Fruit fly (Drosophila melanogaster): ENCODE data around the gene Ufsp2.

Gene Ufsp2

dm6 chr3L:15539903-15540409 lies 36.4 kb upstream of the Ufsp2 start:
- TF ChIP-seq CrebA (GFP tag; optimal IDR thresholded peaks at IDR 0.05; ENCODE audit: borderline replicate concordance) (no peak), fru (GFP tag; optimal IDR thresholded peaks at IDR 0.05) (no peak), woc (GFP tag; optimal IDR thresholded peaks at IDR 0.05) (no peak), sv (GFP tag; optimal IDR thresholded peaks at IDR 0.05) (no peak), CG32264 (GFP tag; optimal IDR thresholded peaks at IDR 0.05) (no peak), Jra (GFP tag; optimal IDR thresholded peaks at IDR 0.05) (no peak), Hr78 (GFP tag; optimal IDR thresholded peaks at IDR 0.05) (no peak), h (GFP tag; optimal IDR thresholded peaks at IDR 0.05) (no peak), HLH106 (tag; optimal IDR thresholded peaks at IDR 0.05) (no peak), tai (GFP tag; optimal IDR thresholded peaks at IDR 0.05) (no peak), dmrt93B (GFP tag; optimal IDR thresholded peaks at IDR 0.05) (no peak), psq (GFP tag; optimal IDR thresholded peaks at IDR 0.05) (no peak), CG9705 (GFP tag; optimal IDR thresholded peaks at IDR 0.05) (no peak), ey (GFP tag; optimal IDR thresholded peaks at IDR 0.05) (no peak), sage (GFP tag; optimal IDR thresholded peaks at IDR 0.05) (no peak), dsf (GFP tag; optimal IDR thresholded peaks at IDR 0.05; ENCODE audit: borderline replicate concordance) (no peak)

dm6 chr3L:15540682-15541081 lies 35.7 kb upstream of the Ufsp2 start:
- TF ChIP-seq sage (GFP tag; optimal IDR thresholded peaks at IDR 0.05) (no peak), CG32264 (GFP tag; optimal IDR thresholded peaks at IDR 0.05) (no peak), lola (GFP tag; optimal IDR thresholded peaks at IDR 0.05) (no peak), ey (GFP tag; optimal IDR thresholded peaks at IDR 0.05) (no peak), br (GFP tag; optimal IDR thresholded peaks at IDR 0.05) (no peak)

- TF ChIP-seq pan (optimal IDR thresholded peaks at IDR 0.05) (no peak), usp (GFP tag; optimal IDR thresholded peaks at IDR 0.05) (no peak), Mio (GFP tag; optimal IDR thresholded peaks at IDR 0.05) (no peak), Rel (GFP tag; optimal IDR thresholded peaks at IDR 0.05) (no peak), Rel (tag; optimal IDR thresholded peaks at IDR 0.05) (no peak), lola (GFP tag; optimal IDR thresholded peaks at IDR 0.05) (no peak), sv (GFP tag; optimal IDR thresholded peaks at IDR 0.05) (no peak), Sp1 (GFP tag; optimal IDR thresholded peaks at IDR 0.05) (no peak), dmrt93B (GFP tag; optimal IDR thresholded peaks at IDR 0.05) (no peak), h (GFP tag; optimal IDR thresholded peaks at IDR 0.05) (no peak)
Observed at dm6 chr3L:15541281-15541680, 35.1 kb upstream of the Ufsp2 start.

DNA sequence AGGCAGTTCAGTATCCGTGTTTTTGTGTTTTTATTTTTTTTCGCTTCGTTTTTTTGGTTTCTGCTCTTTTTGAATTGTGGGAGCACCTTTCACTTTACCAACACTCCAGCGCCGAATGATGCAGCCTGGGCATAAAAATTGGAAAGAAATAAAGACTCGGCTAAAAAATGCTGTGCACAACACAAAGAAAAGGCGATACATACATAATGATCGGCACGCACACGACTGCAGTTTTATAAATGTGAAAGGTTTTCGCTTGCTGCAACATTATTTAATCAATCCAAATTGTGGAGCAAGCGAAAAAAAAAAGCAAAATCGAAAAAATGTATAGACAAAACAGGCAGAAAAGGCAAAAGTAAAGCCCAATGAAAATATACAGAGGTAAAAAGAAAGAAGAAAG lies 33.3 kb upstream of the Ufsp2 start:
- TF ChIP-seq sv (GFP tag; optimal IDR thresholded peaks at IDR 0.05) (no peak), ey (GFP tag; optimal IDR thresholded peaks at IDR 0.05) (no peak), fru (GFP tag; optimal IDR thresholded peaks at IDR 0.05) (no peak), dl (GFP tag; optimal IDR thresholded peaks at IDR 0.05; ENCODE audit: insufficient read depth in 1 of 2, partially characterized antibody in 2 of 2) (no peak), Vsx2 (GFP tag; optimal IDR thresholded peaks at IDR 0.05; ENCODE audit: partially characterized antibody) (no peak), OdsH (GFP tag; optimal IDR thresholded peaks at IDR 0.05) (no peak), lola (GFP tag; optimal IDR thresholded peaks at IDR 0.05) (no peak), CG9705 (GFP tag; optimal IDR thresholded peaks at IDR 0.05) (no peak), usp (GFP tag; optimal IDR thresholded peaks at IDR 0.05) (no peak), woc (GFP tag; optimal IDR thresholded peaks at IDR 0.05) (no peak), Hr78 (GFP tag; optimal IDR thresholded peaks at IDR 0.05) (no peak), CG32264 (GFP tag; optimal IDR thresholded peaks at IDR 0.05) (no peak), foxo (GFP tag; optimal IDR thresholded peaks at IDR 0.05) (no peak), dmrt93B (GFP tag; optimal IDR thresholded peaks at IDR 0.05) (no peak), jim (GFP tag; optimal IDR thresholded peaks at IDR 0.05) (no peak), Dif (GFP tag; optimal IDR thresholded peaks at IDR 0.05; ENCODE audit: partially characterized antibody) (no peak), Sp1 (GFP tag; optimal IDR thresholded peaks at IDR 0.05) (no peak)

- TF ChIP-seq CG32264 (GFP tag; optimal IDR thresholded peaks at IDR 0.05) = no peak
- no peak for TF ChIP-seq OdsH (GFP tag; optimal IDR thresholded peaks at IDR 0.05)
- no peak for TF ChIP-seq ey (GFP tag; optimal IDR thresholded peaks at IDR 0.05)
- no peak for TF ChIP-seq Dif (GFP tag; optimal IDR thresholded peaks at IDR 0.05; ENCODE audit: partially characterized antibody)
Observed at dm6 chr3L:15543467-15543866, 32.9 kb upstream of the Ufsp2 start.
